In the genomic region with DNA sequence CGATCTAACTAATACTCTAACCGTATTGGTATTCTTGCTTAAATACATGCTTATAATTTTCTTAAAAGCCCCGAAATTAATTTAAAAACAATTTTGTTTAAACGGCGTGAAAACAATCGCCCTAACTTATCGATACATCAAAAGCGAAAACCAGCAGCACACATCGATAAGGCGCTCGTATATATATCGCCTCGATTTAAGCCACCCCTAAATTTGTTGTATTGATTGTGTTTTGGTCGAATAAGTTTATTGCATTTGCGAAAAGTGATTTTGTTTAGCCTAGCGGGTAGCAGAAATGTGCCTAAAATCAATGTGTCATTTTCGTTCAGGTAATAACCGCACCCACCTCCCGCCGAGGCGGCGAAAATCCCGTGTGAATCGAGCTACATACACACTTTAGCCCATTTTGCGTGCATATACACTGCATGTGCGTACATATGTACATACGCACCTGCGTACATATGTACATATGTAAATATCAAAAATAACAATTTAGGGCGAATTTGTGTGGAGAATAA, we compare ENCODE assay signal across 1 fruit fly cellular context.
TF ChIP-seq lines count a peak whose summit lies in the region.

CG7646 (plus strand) TSS at position 174 of the 518 bp plus-strand sequence.
Nca (plus strand) TSS at position 174 of the 518 bp plus-strand sequence.

TF ChIP-seq in whole organism, embryonic, 481 proteins besides CTCF, POLR2A, EP300 and RAD21 (continued from another document):
- peak; percentile 75 for TF ChIP-seq wek (GFP tag; optimal IDR thresholded peaks at IDR 0.05; lab: Kevin White, UChicago)
- peak; percentile 27 for TF ChIP-seq ATbp (GFP tag; optimal IDR thresholded peaks at IDR 0.05; lab: Kevin White, UChicago)
- TF ChIP-seq CG2712 (tag; optimal IDR thresholded peaks at IDR 0.05; lab: Kevin White, UChicago) = peak; percentile 17
- TF ChIP-seq nerfin-2 (GFP tag; IDR thresholded peaks at IDR 0.05; lab: Robert Waterston, UW; ENCODE audit: partially characterized antibody) = peak; percentile 69; the same call in 1 of the 2 replicates
- peak; percentile 16 for TF ChIP-seq Dad (GFP tag; optimal IDR thresholded peaks at IDR 0.05; lab: Kevin White, UChicago)
- TF ChIP-seq HLH54F (GFP tag; optimal IDR thresholded peaks at IDR 0.05; lab: Kevin White, UChicago) = no peak
- TF ChIP-seq ac (GFP tag; optimal IDR thresholded peaks at IDR 0.05; lab: Kevin White, UChicago) = peak; percentile 10
- TF ChIP-seq CG14667 (GFP tag; IDR thresholded peaks at IDR 0.05; lab: Robert Waterston, UW) = no peak
- TF ChIP-seq chif (GFP tag; optimal IDR thresholded peaks at IDR 0.05; lab: Kevin White, UChicago) = no peak
- TF ChIP-seq tna (GFP tag; IDR thresholded peaks at IDR 0.05; lab: Robert Waterston, UW; ENCODE audit: partially characterized antibody) = peak; percentile 87
- TF ChIP-seq nerfin-1 (tag; optimal IDR thresholded peaks at IDR 0.05; lab: Kevin White, UChicago) = peak; percentile 50
- peak; percentile 93 for TF ChIP-seq CG30020 (tag; optimal IDR thresholded peaks at IDR 0.05; lab: Kevin White, UChicago)
- TF ChIP-seq CG17186 (GFP tag; optimal IDR thresholded peaks at IDR 0.05; lab: Kevin White, UChicago) = peak; percentile 6
- peak; percentile 13 for TF ChIP-seq phol (tag; optimal IDR thresholded peaks at IDR 0.05; lab: Kevin White, UChicago)
- peak; percentile 21 for TF ChIP-seq cg (GFP tag; optimal IDR thresholded peaks at IDR 0.05; lab: Kevin White, UChicago)
- TF ChIP-seq nmo (GFP tag; optimal IDR thresholded peaks at IDR 0.05; lab: Kevin White, UChicago) = peak; percentile 37
- TF ChIP-seq CG11723 (GFP tag; optimal IDR thresholded peaks at IDR 0.05; lab: Kevin White, UChicago) = no peak
- TF ChIP-seq kni (GFP tag; optimal IDR thresholded peaks at IDR 0.05; lab: Kevin White, UChicago) = peak; percentile 80
- TF ChIP-seq CG6791 (GFP tag; IDR thresholded peaks at IDR 0.05; lab: Robert Waterston, UW; ENCODE audit: partially characterized antibody) = peak; percentile 95
- no peak for TF ChIP-seq salm (tag; optimal IDR thresholded peaks at IDR 0.05; lab: Kevin White, UChicago)
- no peak for TF ChIP-seq ash1 (GFP tag; optimal IDR thresholded peaks at IDR 0.05; lab: Kevin White, UChicago)
- peak; percentile 91 for TF ChIP-seq CG7963 (GFP tag; IDR thresholded peaks at IDR 0.05; lab: Robert Waterston, UW; ENCODE audit: partially characterized antibody)
- TF ChIP-seq CG2116 (GFP tag; optimal IDR thresholded peaks at IDR 0.05; lab: Kevin White, UChicago) = peak; percentile 87
- peak; percentile 85 for TF ChIP-seq hbn (GFP tag; IDR thresholded peaks at IDR 0.05; lab: Robert Waterston, UW; ENCODE audit: partially characterized antibody)
- TF ChIP-seq vnd (GFP tag; IDR thresholded peaks at IDR 0.05; lab: Robert Waterston, UW; ENCODE audit: partially characterized antibody) = peak; percentile 90
- TF ChIP-seq hth (optimal IDR thresholded peaks at IDR 0.05; lab: Kevin White, UChicago) = no peak
- no peak for TF ChIP-seq CG10462 (GFP tag; optimal IDR thresholded peaks at IDR 0.05; lab: Kevin White, UChicago)
- TF ChIP-seq CG10267 (tag; optimal IDR thresholded peaks at IDR 0.05; lab: Kevin White, UChicago) = peak; percentile 36
- peak; percentile 59 for TF ChIP-seq twi (tag; optimal IDR thresholded peaks at IDR 0.05; lab: Kevin White, UChicago)
- no peak for TF ChIP-seq pho (GFP tag; optimal IDR thresholded peaks at IDR 0.05; lab: Kevin White, UChicago)
- TF ChIP-seq CG8924 (tag; optimal IDR thresholded peaks at IDR 0.05; lab: Kevin White, UChicago) = peak; percentile 50
- no peak for TF ChIP-seq sima (GFP tag; optimal IDR thresholded peaks at IDR 0.05; lab: Kevin White, UChicago)
- peak; percentile 52 for TF ChIP-seq HmgZ (tag; optimal IDR thresholded peaks at IDR 0.05; lab: Kevin White, UChicago)
- TF ChIP-seq CG15601 (tag; optimal IDR thresholded peaks at IDR 0.05; lab: Kevin White, UChicago) = peak; percentile 26
- TF ChIP-seq CG15479 (GFP tag; optimal IDR thresholded peaks at IDR 0.05; lab: Kevin White, UChicago) = peak; percentile 25
- peak; percentile 89 for TF ChIP-seq mld (GFP tag; IDR thresholded peaks at IDR 0.05; lab: Robert Waterston, UW; ENCODE audit: partially characterized antibody)
- TF ChIP-seq cad (GFP tag; optimal IDR thresholded peaks at IDR 0.05; lab: Kevin White, UChicago) = peak; percentile 14
- peak; percentile 76 for TF ChIP-seq onecut (GFP tag; IDR thresholded peaks at IDR 0.05; lab: Robert Waterston, UW)
- peak; percentile 51 for TF ChIP-seq CrebB (tag; optimal IDR thresholded peaks at IDR 0.05; lab: Kevin White, UChicago)
- TF ChIP-seq CG12942 (GFP tag; optimal IDR thresholded peaks at IDR 0.05; lab: Kevin White, UChicago) = no peak
- TF ChIP-seq CG11560 (tag; IDR thresholded peaks at IDR 0.05; lab: Robert Waterston, UW) = no peak
- no peak for TF ChIP-seq CG11504 (tag; optimal IDR thresholded peaks at IDR 0.05; lab: Kevin White, UChicago)
- peak; percentile 92 for TF ChIP-seq Sry-δ (GFP tag; optimal IDR thresholded peaks at IDR 0.05; lab: Kevin White, UChicago)
- TF ChIP-seq HLH4C (GFP tag; IDR thresholded peaks at IDR 0.05; lab: Robert Waterston, UW; ENCODE audit: partially characterized antibody) = peak; percentile 89
- TF ChIP-seq CG12391 (tag; optimal IDR thresholded peaks at IDR 0.05; lab: Kevin White, UChicago) = peak; percentile 49
- peak; percentile 94 for TF ChIP-seq Opbp (GFP tag; IDR thresholded peaks at IDR 0.05; lab: Robert Waterston, UW; ENCODE audit: partially characterized antibody)
- TF ChIP-seq CHES-1-like (GFP tag; optimal IDR thresholded peaks at IDR 0.05; lab: Kevin White, UChicago) = peak; percentile 39
- TF ChIP-seq Myb (GFP tag; optimal IDR thresholded peaks at IDR 0.05; lab: Kevin White, UChicago) = peak; percentile 92
- peak; percentile 27 for TF ChIP-seq gfzf (GFP tag; optimal IDR thresholded peaks at IDR 0.05; lab: Kevin White, UChicago)
- peak; percentile 85 for TF ChIP-seq sna (GFP tag; IDR thresholded peaks at IDR 0.05; lab: Robert Waterston, UW; ENCODE audit: partially characterized antibody)
- peak; percentile 86 for TF ChIP-seq pfk (GFP tag; optimal IDR thresholded peaks at IDR 0.05; lab: Kevin White, UChicago)
- TF ChIP-seq CG15696 (tag; optimal IDR thresholded peaks at IDR 0.05; lab: Kevin White, UChicago) = peak; percentile 47
- peak; percentile 67 for TF ChIP-seq pzg (GFP tag; optimal IDR thresholded peaks at IDR 0.05; lab: Kevin White, UChicago)
- peak; percentile 69 for TF ChIP-seq CG2129 (GFP tag; IDR thresholded peaks at IDR 0.05; lab: Robert Waterston, UW; ENCODE audit: partially characterized antibody)
- peak; percentile 93 for TF ChIP-seq Scr (GFP tag; IDR thresholded peaks at IDR 0.05; lab: Robert Waterston, UW; ENCODE audit: partially characterized antibody)
- no peak for TF ChIP-seq CG18619 (GFP tag; optimal IDR thresholded peaks at IDR 0.05; lab: Kevin White, UChicago)
- TF ChIP-seq Elba2 (GFP tag; optimal IDR thresholded peaks at IDR 0.05; lab: Kevin White, UChicago) = peak; percentile 77
- TF ChIP-seq CG14710 (tag; optimal IDR thresholded peaks at IDR 0.05; lab: Kevin White, UChicago) = peak; percentile 46
- TF ChIP-seq mirr (GFP tag; optimal IDR thresholded peaks at IDR 0.05; lab: Kevin White, UChicago) = peak; percentile 50
- TF ChIP-seq CG42726 (GFP tag; IDR thresholded peaks at IDR 0.05; lab: Robert Waterston, UW; ENCODE audit: partially characterized antibody) = peak; percentile 85
- peak in 1 of 2 experiments; percentile 91 for TF ChIP-seq insv (GFP tag; optimal IDR thresholded peaks at IDR 0.05; lab: Kevin White, UChicago)
- no peak for TF ChIP-seq ERR (GFP tag; optimal IDR thresholded peaks at IDR 0.05; lab: Kevin White, UChicago)
- no peak for TF ChIP-seq CG6175 (GFP tag; IDR thresholded peaks at IDR 0.05; lab: Robert Waterston, UW)
- peak; percentile 38 for TF ChIP-seq zfh2 (GFP tag; optimal IDR thresholded peaks at IDR 0.05; lab: Kevin White, UChicago)
- peak; percentile 60 for TF ChIP-seq Dp (GFP tag; optimal IDR thresholded peaks at IDR 0.05; lab: Kevin White, UChicago)
- TF ChIP-seq CG4328 (GFP tag; optimal IDR thresholded peaks at IDR 0.05; lab: Kevin White, UChicago) = peak; percentile 66
- 0 out of 2 replicates have a peak, but pooled peaks have one; percentile 26 for TF ChIP-seq sob (GFP tag; IDR thresholded peaks at IDR 0.05; lab: Robert Waterston, UW)
- TF ChIP-seq stc (GFP tag; IDR thresholded peaks at IDR 0.05; lab: Robert Waterston, UW) = no peak; the same call in 1 of the 2 replicates
- no peak for TF ChIP-seq CG11247 (GFP tag; IDR thresholded peaks at IDR 0.05; lab: Robert Waterston, UW)
- TF ChIP-seq CG12659 (GFP tag; optimal IDR thresholded peaks at IDR 0.05; lab: Kevin White, UChicago) = peak; percentile 50
- TF ChIP-seq CG34224 (GFP tag; IDR thresholded peaks at IDR 0.05; lab: Robert Waterston, UW; ENCODE audit: partially characterized antibody) = peak; percentile 87
- TF ChIP-seq eve (GFP tag; optimal IDR thresholded peaks at IDR 0.05; lab: Kevin White, UChicago) = peak in 1 of 2 experiments; percentile 17
- TF ChIP-seq CG4617 (GFP tag; optimal IDR thresholded peaks at IDR 0.05; lab: Kevin White, UChicago; ENCODE audit: borderline replicate concordance) = peak; percentile 65
- TF ChIP-seq row (GFP tag; IDR thresholded peaks at IDR 0.05; lab: Robert Waterston, UW) = peak; percentile 50; the same call in 1 of the 3 replicates
- peak; percentile 4 for TF ChIP-seq CG7987 (GFP tag; optimal IDR thresholded peaks at IDR 0.05; lab: Kevin White, UChicago)
- TF ChIP-seq hb (GFP tag; IDR thresholded peaks at IDR 0.05; lab: Robert Waterston, UW; ENCODE audit: partially characterized antibody) = peak; percentile 90
- no peak for TF ChIP-seq Abd-B (GFP tag; optimal IDR thresholded peaks at IDR 0.05; lab: Kevin White, UChicago)
- TF ChIP-seq corto (GFP tag; optimal IDR thresholded peaks at IDR 0.05; lab: Kevin White, UChicago) = no peak
- TF ChIP-seq zen (tag; optimal IDR thresholded peaks at IDR 0.05; lab: Kevin White, UChicago) = peak; percentile 55
- TF ChIP-seq CG9797 (GFP tag; optimal IDR thresholded peaks at IDR 0.05; lab: Kevin White, UChicago) = peak; percentile 6
- peak; percentile 12 for TF ChIP-seq CG13424 (tag; optimal IDR thresholded peaks at IDR 0.05; lab: Kevin White, UChicago)
- peak; percentile 60 for TF ChIP-seq MBD-R2 (GFP tag; IDR thresholded peaks at IDR 0.05; lab: Robert Waterston, UW)
- TF ChIP-seq jigr1 (GFP tag; IDR thresholded peaks at IDR 0.05; lab: Robert Waterston, UW) = no peak
- TF ChIP-seq ranshi (GFP tag; IDR thresholded peaks at IDR 0.05; lab: Robert Waterston, UW) = peak; percentile 78; the same call in 1 of the 2 replicates
- peak; percentile 28 for TF ChIP-seq CG3281 (GFP tag; optimal IDR thresholded peaks at IDR 0.05; lab: Kevin White, UChicago)
- TF ChIP-seq CG33557 (GFP tag; optimal IDR thresholded peaks at IDR 0.05; lab: Kevin White, UChicago) = peak; percentile 58
- TF ChIP-seq knrl (GFP tag; IDR thresholded peaks at IDR 0.05; lab: Robert Waterston, UW; ENCODE audit: partially characterized antibody) = peak; percentile 95
- peak; percentile 92 for TF ChIP-seq Dll (GFP tag; IDR thresholded peaks at IDR 0.05; lab: Robert Waterston, UW; ENCODE audit: partially characterized antibody)
- peak; percentile 17 for TF ChIP-seq lilli (GFP tag; optimal IDR thresholded peaks at IDR 0.05; lab: Kevin White, UChicago)
- peak; percentile 92 for TF ChIP-seq inv (GFP tag; IDR thresholded peaks at IDR 0.05; lab: Robert Waterston, UW; ENCODE audit: partially characterized antibody)
- TF ChIP-seq CG16813 (GFP tag; IDR thresholded peaks at IDR 0.05; lab: Robert Waterston, UW; ENCODE audit: partially characterized antibody) = peak; percentile 91
- TF ChIP-seq CG17912 (GFP tag; optimal IDR thresholded peaks at IDR 0.05; lab: Kevin White, UChicago) = peak; percentile 76
- peak; percentile 27 for TF ChIP-seq gem (tag; optimal IDR thresholded peaks at IDR 0.05; lab: Kevin White, UChicago)
- peak; percentile 10 for TF ChIP-seq CG2120 (GFP tag; optimal IDR thresholded peaks at IDR 0.05; lab: Kevin White, UChicago)
- TF ChIP-seq ato (GFP tag; IDR thresholded peaks at IDR 0.05; lab: Robert Waterston, UW; ENCODE audit: partially characterized antibody) = peak; percentile 86
- TF ChIP-seq CG4360 (GFP tag; IDR thresholded peaks at IDR 0.05; lab: Robert Waterston, UW) = no peak
- TF ChIP-seq CG13287 (GFP tag; IDR thresholded peaks at IDR 0.05; lab: Robert Waterston, UW; ENCODE audit: partially characterized antibody) = peak; percentile 94
- peak; percentile 74 for TF ChIP-seq CG1603 (tag; optimal IDR thresholded peaks at IDR 0.05; lab: Kevin White, UChicago)
- TF ChIP-seq Bgb (GFP tag; IDR thresholded peaks at IDR 0.05; lab: Robert Waterston, UW; ENCODE audit: partially characterized antibody) = peak; percentile 96
- peak; percentile 89 for TF ChIP-seq CG15514 (GFP tag; optimal IDR thresholded peaks at IDR 0.05; lab: Kevin White, UChicago)
- TF ChIP-seq Dref (GFP tag; IDR thresholded peaks at IDR 0.05; lab: Robert Waterston, UW) = peak; percentile 91
- TF ChIP-seq Hr51 (GFP tag; optimal IDR thresholded peaks at IDR 0.05; lab: Kevin White, UChicago) = peak in 1 of 2 experiments; percentile 4
- TF ChIP-seq CG3995 (GFP tag; optimal IDR thresholded peaks at IDR 0.05; lab: Kevin White, UChicago) = peak; percentile 82
- peak; percentile 96 for TF ChIP-seq amos (GFP tag; IDR thresholded peaks at IDR 0.05; lab: Robert Waterston, UW; ENCODE audit: partially characterized antibody)
- peak; percentile 59 for TF ChIP-seq Med (GFP tag; lab: Kevin White, UChicago)
- peak; percentile 78 for TF ChIP-seq CG32767 (GFP tag; IDR thresholded peaks at IDR 0.05; lab: Robert Waterston, UW)
- TF ChIP-seq E2f2 (GFP tag; IDR thresholded peaks at IDR 0.05; lab: Robert Waterston, UW) = peak; percentile 73
- no peak for TF ChIP-seq Rx (GFP tag; IDR thresholded peaks at IDR 0.05; lab: Robert Waterston, UW)
- TF ChIP-seq repo (GFP tag; optimal IDR thresholded peaks at IDR 0.05; lab: Kevin White, UChicago) = no peak
- peak; percentile 64 for TF ChIP-seq trem (tag; optimal IDR thresholded peaks at IDR 0.05; lab: Kevin White, UChicago)
- TF ChIP-seq CG17829 (tag; optimal IDR thresholded peaks at IDR 0.05; lab: Kevin White, UChicago) = peak; percentile 20
- TF ChIP-seq tll (GFP tag; optimal IDR thresholded peaks at IDR 0.05; lab: Kevin White, UChicago) = peak in 1 of 2 experiments; percentile 52
- TF ChIP-seq MESR4 (GFP tag; optimal IDR thresholded peaks at IDR 0.05; lab: Kevin White, UChicago) = peak; percentile 89
- peak; percentile 21 for TF ChIP-seq CG12104 (GFP tag; optimal IDR thresholded peaks at IDR 0.05; lab: Kevin White, UChicago)
- TF ChIP-seq CG31441 (GFP tag; IDR thresholded peaks at IDR 0.05; lab: Robert Waterston, UW) = peak; percentile 32; the same call in 1 of the 2 replicates
